Worm (Caenorhabditis elegans) whole organism, L4 larva: ENCODE results near the gene srg-29.

Experiments used
- F10B5.3 ChIP-seq: sonication (generic microtip); optimal IDR thresholded peaks from 2 replicates; lab custom pipeline; 2016; ENCODE audit warnings: mild to moderate bottlenecking, missing genetic modification characterization, missing compliant biosample characterization
- daf-8 ChIP-seq: fragments of 200-800 bp; sonication (Bioruptor generic); IDR thresholded peaks from 2 replicates; pipeline ENCODE4 v1.3.6; 2022; ENCODE audit warnings: missing genetic modification characterization, missing compliant biosample characterization
- jun-1 ChIP-seq: fragments of 150-350 bp; optimal IDR thresholded peaks from 2 replicates; lab custom pipeline; 2014; ENCODE audit warnings: missing biosample characterization, missing genetic modification reagents, missing genetic modification characterization
- lin-38 ChIP-seq: fragments of 200-800 bp; sonication (Bioruptor generic); IDR thresholded peaks from 2 replicates; pipeline ENCODE4 v1.3.6; 2022; ENCODE audit warnings: missing genetic modification reagents, missing genetic modification characterization, missing compliant biosample characterization

ce11 chrV:5362220-5362619, 25.2 kb downstream of the srg-29 start:
- TF ChIP-seq jun-1 (no peak), lin-38 (GFP tag; lab: Robert Waterston, UW) (no peak), daf-8 (GFP tag; lab: Robert Waterston, UW) (no peak), F10B5.3 (tag; lab: Kevin White, UChicago) (no peak)
